Worm (Caenorhabditis elegans) whole organism, L3 larva: ENCODE measurements around the gene zag-1.

Source experiments
- R02D3.7 ChIP-seq: fragments of 150-350 bp; optimal IDR thresholded peaks from 2 replicates; lab custom pipeline; 2014; ENCODE audit warnings: missing biosample characterization, missing genetic modification characterization
- ZK546.5 ChIP-seq: sonication (generic microtip); optimal IDR thresholded peaks from 2 replicates; lab custom pipeline; 2017; ENCODE audit warnings: missing biosample characterization, missing genetic modification characterization
- aly-2 ChIP-seq: fragments of 150-350 bp; optimal IDR thresholded peaks from 2 replicates; lab custom pipeline; 2014; ENCODE audit warnings: missing biosample characterization, missing genetic modification characterization
- ama-1 ChIP-seq: fragments of 150-350 bp; optimal IDR thresholded peaks from 2 replicates; lab custom pipeline; 2018
- ceh-16 ChIP-seq: sonication (generic microtip); optimal IDR thresholded peaks from 2 replicates; lab custom pipeline; 2017; ENCODE audit warnings: missing biosample characterization, missing genetic modification characterization
- ceh-28 ChIP-seq: fragments of 150-350 bp; optimal IDR thresholded peaks from 2 replicates; lab custom pipeline; 2014; ENCODE audit warnings: missing biosample characterization, missing genetic modification reagents, missing genetic modification characterization
- ceh-82 ChIP-seq: fragments of 150-350 bp; optimal IDR thresholded peaks from 2 replicates; lab custom pipeline; 2014; ENCODE audit warnings: missing biosample characterization, missing genetic modification characterization
- ceh-9 ChIP-seq: sonication (generic microtip); optimal IDR thresholded peaks from 2 replicates; lab custom pipeline; 2018; ENCODE audit warnings: missing biosample characterization, missing genetic modification characterization
- daf-12 ChIP-seq: fragments of 150-350 bp; optimal IDR thresholded peaks from 2 replicates; lab custom pipeline; 2014; ENCODE audit warnings: missing biosample characterization, missing genetic modification reagents, missing genetic modification characterization
- egl-27 ChIP-seq: sonication (generic microtip); optimal IDR thresholded peaks from 4 replicates; lab custom pipeline; 2017; ENCODE audit warnings: missing biosample characterization, missing genetic modification reagents, missing genetic modification characterization
- egl-5 ChIP-seq: fragments of 150-350 bp; optimal IDR thresholded peaks from 2 replicates; lab custom pipeline; 2017; ENCODE audit warnings: missing biosample characterization, missing genetic modification reagents, missing genetic modification characterization, inconsistent platforms
- elt-1 ChIP-seq: fragments of 150-350 bp; optimal IDR thresholded peaks from 2 replicates; lab custom pipeline; 2014; ENCODE audit warnings: missing biosample characterization, missing genetic modification characterization
- elt-2 ChIP-seq: sonication (generic microtip); optimal IDR thresholded peaks from 2 replicates; lab custom pipeline; 2016; ENCODE audit warnings: missing genetic modification reagents, mild to moderate bottlenecking, missing genetic modification characterization, missing compliant biosample characterization
- fkh-10 ChIP-seq: sonication (generic microtip); optimal IDR thresholded peaks from 2 replicates; lab custom pipeline; 2017; ENCODE audit warnings: missing biosample characterization, missing genetic modification reagents, missing genetic modification characterization
- fkh-2 ChIP-seq: fragments of 150-350 bp; optimal IDR thresholded peaks from 2 replicates; lab custom pipeline; 2014; ENCODE audit warnings: missing biosample characterization, missing genetic modification reagents, missing genetic modification characterization
- fos-1 ChIP-seq: fragments of 150-350 bp; optimal IDR thresholded peaks from 2 replicates; lab custom pipeline; 2014; ENCODE audit warnings: missing biosample characterization, missing genetic modification characterization
- hmg-11 ChIP-seq: sonication (generic microtip); optimal IDR thresholded peaks from 2 replicates; lab custom pipeline; 2016; ENCODE audit warnings: missing genetic modification characterization, missing compliant biosample characterization
- jun-1 ChIP-seq: fragments of 150-350 bp; optimal IDR thresholded peaks from 2 replicates; lab custom pipeline; 2014; ENCODE audit warnings: missing biosample characterization, missing genetic modification reagents, missing genetic modification characterization
- lin-15B ChIP-seq: fragments of 150-350 bp; optimal IDR thresholded peaks from 2 replicates; lab custom pipeline; 2014; ENCODE audit warnings: missing biosample characterization, missing genetic modification characterization
- lin-39 ChIP-seq: fragments of 150-350 bp; optimal IDR thresholded peaks from 2 replicates; lab custom pipeline; 2018; ENCODE audit warnings: missing biosample characterization, missing genetic modification reagents, missing genetic modification characterization
- mdl-1 ChIP-seq: fragments of 150-350 bp; optimal IDR thresholded peaks from 2 replicates; lab custom pipeline; 2014; ENCODE audit warnings: missing biosample characterization, missing genetic modification characterization
- mml-1 ChIP-seq: fragments of 150-350 bp; sonication (generic microtip); optimal IDR thresholded peaks from 3 replicates; lab custom pipeline; 2014; ENCODE audit warnings: missing biosample characterization, missing genetic modification characterization
- nfya-1 ChIP-seq: sonication (generic microtip); optimal IDR thresholded peaks from 2 replicates; lab custom pipeline; 2017; ENCODE audit warnings: missing genetic modification characterization, mild to moderate bottlenecking, missing compliant biosample characterization, antibody characterized with exemption, moderate library complexity; ENCODE audit not compliant: insufficient read depth
- nhr-11 ChIP-seq: fragments of 150-350 bp; optimal IDR thresholded peaks from 2 replicates; lab custom pipeline; 2014; ENCODE audit warnings: missing biosample characterization, missing genetic modification characterization
- nhr-12 ChIP-seq: fragments of 150-350 bp; optimal IDR thresholded peaks from 2 replicates; lab custom pipeline; 2014; ENCODE audit warnings: missing biosample characterization, missing genetic modification characterization
- nhr-23 ChIP-seq: fragments of 150-350 bp; optimal IDR thresholded peaks from 2 replicates; lab custom pipeline; 2014; ENCODE audit warnings: missing biosample characterization, missing genetic modification reagents, missing genetic modification characterization
- nhr-237 ChIP-seq: fragments of 150-350 bp; optimal IDR thresholded peaks from 2 replicates; lab custom pipeline; 2014; ENCODE audit warnings: missing biosample characterization, missing genetic modification characterization
- nhr-25 ChIP-seq: sonication (generic microtip); optimal IDR thresholded peaks from 2 replicates; lab custom pipeline; 2017; ENCODE audit warnings: missing biosample characterization, missing genetic modification characterization
- nhr-28 ChIP-seq: fragments of 150-350 bp; optimal IDR thresholded peaks from 2 replicates; lab custom pipeline; 2014; ENCODE audit warnings: missing biosample characterization, missing genetic modification characterization
- nhr-67 ChIP-seq: fragments of 150-350 bp; optimal IDR thresholded peaks from 2 replicates; lab custom pipeline; 2014; ENCODE audit warnings: missing biosample characterization, missing genetic modification characterization
- pha-4 ChIP-seq: fragments of 150-350 bp; optimal IDR thresholded peaks from 2 replicates; lab custom pipeline; 2014; ENCODE audit warnings: missing biosample characterization, missing genetic modification reagents, missing genetic modification characterization
- sea-2 ChIP-seq: fragments of 150-350 bp; sonication (generic microtip); optimal IDR thresholded peaks from 4 replicates; lab custom pipeline; 2014; ENCODE audit warnings: missing biosample characterization, missing genetic modification reagents, missing genetic modification characterization
- skn-1 ChIP-seq: fragments of 150-350 bp; optimal IDR thresholded peaks from 2 replicates; lab custom pipeline; 2014; ENCODE audit warnings: missing biosample characterization, missing genetic modification characterization
- tbx-2 ChIP-seq: sonication (generic microtip); optimal IDR thresholded peaks from 2 replicates; lab custom pipeline; 2016; ENCODE audit warnings: mild to moderate bottlenecking, missing genetic modification characterization, missing compliant biosample characterization
- unc-39 ChIP-seq: sonication (generic microtip); optimal IDR thresholded peaks from 4 replicates; lab custom pipeline; 2017; ENCODE audit warnings: missing biosample characterization, missing genetic modification characterization
- unc-62 ChIP-seq: fragments of 150-350 bp; sonication (generic microtip); optimal IDR thresholded peaks from 4 replicates; lab custom pipeline; 2014; ENCODE audit warnings: missing biosample characterization, missing genetic modification reagents, missing genetic modification characterization
- zag-1 ChIP-seq: fragments of 150-350 bp; optimal IDR thresholded peaks from 2 replicates; lab custom pipeline; 2014; ENCODE audit warnings: missing biosample characterization, missing genetic modification characterization
- ztf-11 ChIP-seq: fragments of 150-350 bp; optimal IDR thresholded peaks from 2 replicates; lab custom pipeline; 2014; ENCODE audit warnings: missing biosample characterization, missing genetic modification characterization
- ztf-4 ChIP-seq: fragments of 150-350 bp; optimal IDR thresholded peaks from 2 replicates; lab custom pipeline; 2014; ENCODE audit warnings: missing biosample characterization, missing genetic modification characterization

The zag-1 gene

DNA sequence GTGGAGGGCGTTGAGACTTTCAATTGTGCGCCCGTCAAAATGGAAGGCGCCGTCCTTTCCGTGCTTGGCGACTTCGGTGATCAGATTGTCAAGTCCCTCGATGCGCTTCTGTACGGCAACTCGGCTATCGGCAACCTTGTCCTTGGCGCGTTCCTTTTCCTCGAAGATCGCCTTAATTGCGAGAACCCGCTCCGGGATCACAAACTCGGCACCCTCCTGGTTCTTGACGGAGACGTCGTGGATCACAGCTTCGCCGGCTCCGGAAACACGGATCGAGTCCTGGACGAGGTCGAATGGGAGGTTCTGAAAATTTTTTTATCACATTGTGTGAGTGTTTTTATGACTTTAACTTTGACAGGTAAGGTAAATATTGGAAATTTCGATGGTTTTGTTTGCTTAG, 17.6 kb downstream of the zag-1 start:
- peak; percentile 9 for TF ChIP-seq nhr-25 (tag; lab: Kevin White, UChicago)
- TF ChIP-seq jun-1, result no peak
- TF ChIP-seq egl-5 (tag; lab: Kevin White, UChicago), result no peak
- TF ChIP-seq pha-4 (tag; lab: Kevin White, UChicago), result peak; percentile 31
- TF ChIP-seq, all 47 proteins: peak for 2

DNA sequence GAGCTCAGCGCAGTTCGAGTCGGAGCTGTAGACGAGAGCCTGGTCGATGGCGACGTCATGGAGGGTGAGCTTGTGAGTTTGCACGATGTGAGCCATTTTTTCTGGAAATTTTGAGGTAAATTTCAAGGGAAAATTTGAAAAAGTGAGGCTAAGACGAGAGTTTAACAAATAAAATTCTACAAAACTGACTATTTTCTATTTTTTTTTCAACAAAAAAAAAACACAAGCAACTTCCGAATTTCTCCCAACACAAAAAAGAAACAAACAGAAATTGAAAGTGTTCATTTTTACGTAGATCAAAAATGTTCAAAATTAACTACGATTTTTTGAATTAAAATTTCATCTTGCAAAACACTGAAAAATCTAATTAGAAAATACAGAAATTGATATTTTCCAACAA, 18.1 kb downstream of the zag-1 start, which contains the start of gene F37C4.5:
TSS of gene F37C4.5 (minus strand) at position 101 of the 400 bp plus-strand sequence.
- no peak for TF ChIP-seq nhr-23
- no peak for TF ChIP-seq mml-1 (tag; lab: Kevin White, UChicago)
- no peak for TF ChIP-seq ceh-28 (tag; lab: Kevin White, UChicago)
- TF ChIP-seq ZK546.5 (tag; lab: Kevin White, UChicago), result no peak
- TF ChIP-seq nhr-67 (tag; lab: Kevin White, UChicago), result no peak
- TF ChIP-seq ama-1, result no peak
- no peak for TF ChIP-seq R02D3.7
- TF ChIP-seq nhr-237 (tag; lab: Kevin White, UChicago), result no peak
- no peak for TF ChIP-seq lin-15B (tag; lab: Kevin White, UChicago)
- TF ChIP-seq nfya-1, result no peak
- no peak for TF ChIP-seq tbx-2
- no peak for TF ChIP-seq pha-4 (tag; lab: Kevin White, UChicago)
- TF ChIP-seq daf-12 (tag; lab: Kevin White, UChicago), result no peak
- TF ChIP-seq ceh-82 (tag; lab: Kevin White, UChicago), result no peak
- TF ChIP-seq ztf-11 (tag; lab: Kevin White, UChicago), result no peak
- TF ChIP-seq, all 47 proteins: peak for 0

DNA sequence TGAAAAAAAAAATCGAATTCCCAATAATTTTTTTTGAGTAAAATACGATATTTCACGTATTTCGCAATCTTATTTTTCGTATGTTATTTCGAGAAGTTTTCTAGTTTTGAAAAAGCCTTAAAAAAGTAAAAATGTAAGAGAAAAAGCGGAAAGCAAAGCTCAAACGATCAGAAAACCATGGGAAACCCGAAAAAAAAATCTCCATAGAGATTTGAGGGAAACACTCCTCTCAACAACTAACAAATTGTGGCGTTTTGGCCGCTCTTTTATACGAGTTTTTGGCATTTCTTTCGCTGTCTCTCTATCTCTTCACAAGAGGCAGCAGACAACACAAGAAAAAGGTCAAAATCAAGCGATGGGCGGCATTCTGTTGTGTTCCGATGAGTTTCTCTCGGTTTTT, 18.8 kb downstream of the zag-1 start:
- TF ChIP-seq skn-1 (peak; percentile 1), sea-2 (no peak), egl-5 (tag; lab: Kevin White, UChicago) (no peak), ztf-4 (tag; lab: Kevin White, UChicago) (no peak), nhr-28 (tag; lab: Kevin White, UChicago) (no peak), nfya-1 (peak; percentile 58), elt-1 (tag; lab: Kevin White, UChicago) (no peak), nhr-12 (no peak), ama-1 (peak; percentile 89), ztf-11 (tag; lab: Kevin White, UChicago) (no peak), jun-1 (peak; percentile 14), nhr-237 (tag; lab: Kevin White, UChicago) (no peak), mml-1 (tag; lab: Kevin White, UChicago) (no peak), lin-15B (tag; lab: Kevin White, UChicago) (peak; percentile 37), mdl-1 (no peak), aly-2 (no peak), ceh-82 (tag; lab: Kevin White, UChicago) (peak; percentile 8), daf-12 (tag; lab: Kevin White, UChicago) (no peak), nhr-23 (no peak), tbx-2 (no peak), unc-62 (no peak), ZK546.5 (tag; lab: Kevin White, UChicago) (no peak), nhr-25 (tag; lab: Kevin White, UChicago) (peak; percentile 50), fos-1 (tag; lab: Kevin White, UChicago) (peak; percentile 23), ceh-9 (tag; lab: Kevin White, UChicago) (no peak), fkh-10 (no peak), fkh-2 (tag; lab: Kevin White, UChicago) (no peak), R02D3.7 (no peak), unc-39 (tag; lab: Kevin White, UChicago) (no peak), ceh-28 (tag; lab: Kevin White, UChicago) (no peak), hmg-11 (tag; lab: Kevin White, UChicago) (peak; percentile 19), elt-2 (peak; percentile 55), egl-27 (tag; lab: Kevin White, UChicago) (no peak), ceh-16 (tag; lab: Kevin White, UChicago) (no peak), pha-4 (tag; lab: Kevin White, UChicago) (peak; percentile 44), lin-39 (tag; lab: Kevin White, UChicago) (no peak), nhr-11 (tag; lab: Kevin White, UChicago) (no peak), zag-1 (tag; lab: Kevin White, UChicago) (no peak)
